Fruit fly (Drosophila melanogaster) whole organism, prepupa: Measurements from ENCODE around the gene CG31677.

Experiments
- CG10669 ChIP-seq: fragments of 200-800 bp; sonication (Bioruptor generic); optimal IDR thresholded peaks from 3 replicates; lab custom pipeline; 2018; ENCODE audit warnings: missing biosample characterization, mild to moderate bottlenecking, missing genetic modification characterization, moderate library complexity
- CG11762 ChIP-seq: fragments of 200-800 bp; sonication (Bioruptor generic); optimal IDR thresholded peaks from 3 replicates; lab custom pipeline; 2016; ENCODE audit warnings: missing biosample characterization, missing genetic modification characterization; ENCODE audit not compliant: insufficient read depth
- CG11902 ChIP-seq: fragments of 200-800 bp; sonication (Bioruptor generic); optimal IDR thresholded peaks from 3 replicates; lab custom pipeline; 2016; ENCODE audit warnings: missing biosample characterization, missing genetic modification characterization
- CG15336 ChIP-seq: fragments of 200-800 bp; sonication (Bioruptor generic); IDR thresholded peaks from 2 replicates; pipeline ENCODE4 v1.3.6; 2022; ENCODE audit warnings: missing biosample characterization, missing genetic modification characterization
- CG1621 ChIP-seq: fragments of 200-800 bp; sonication (Bioruptor generic); optimal IDR thresholded peaks from 3 replicates; lab custom pipeline; 2018; ENCODE audit warnings: missing biosample characterization, mild to moderate bottlenecking, missing genetic modification characterization
- CG16779 ChIP-seq: fragments of 200-800 bp; sonication (Bioruptor generic); optimal IDR thresholded peaks from 3 replicates; lab custom pipeline; 2017; ENCODE audit warnings: missing biosample characterization, mild to moderate bottlenecking, missing genetic modification characterization
- CG31627 ChIP-seq: fragments of 200-800 bp; sonication (Bioruptor generic); optimal IDR thresholded peaks from 3 replicates; lab custom pipeline; 2016; ENCODE audit warnings: missing biosample characterization, missing genetic modification characterization
- CG32006 ChIP-seq: fragments of 200-800 bp; sonication (Bioruptor generic); optimal IDR thresholded peaks from 3 replicates; lab custom pipeline; 2017; ENCODE audit warnings: missing biosample characterization, mild to moderate bottlenecking, missing genetic modification characterization
- CG34406 ChIP-seq: fragments of 200-800 bp; sonication (Bioruptor generic); optimal IDR thresholded peaks from 3 replicates; lab custom pipeline; 2016; ENCODE audit warnings: missing biosample characterization, missing genetic modification characterization
- CG3919 ChIP-seq: fragments of 200-800 bp; sonication (Bioruptor generic); optimal IDR thresholded peaks from 3 replicates; lab custom pipeline; 2016; ENCODE audit warnings: missing biosample characterization, missing genetic modification characterization
- CG4318 ChIP-seq: fragments of 200-800 bp; sonication (Bioruptor generic); optimal IDR thresholded peaks from 3 replicates; lab custom pipeline; 2017; ENCODE audit warnings: missing biosample characterization, mild to moderate bottlenecking, missing genetic modification characterization
- CG6163 ChIP-seq: fragments of 200-800 bp; sonication (Bioruptor generic); IDR thresholded peaks from 3 replicates; pipeline ENCODE4 v1.3.6; 2022; ENCODE audit warnings: missing biosample characterization, missing genetic modification characterization
- CG6792 ChIP-seq: fragments of 200-800 bp; sonication (Bioruptor generic); optimal IDR thresholded peaks from 3 replicates; lab custom pipeline; 2016; ENCODE audit warnings: missing biosample characterization, missing genetic modification characterization
- CG6808 ChIP-seq: fragments of 200-800 bp; sonication (Bioruptor generic); optimal IDR thresholded peaks from 3 replicates; lab custom pipeline; 2017; ENCODE audit warnings: missing biosample characterization, missing genetic modification characterization, mild to moderate bottlenecking, moderate library complexity, missing genetic modification reagents
- CG6854 ChIP-seq: fragments of 200-800 bp; sonication (Bioruptor generic); optimal IDR thresholded peaks from 2 replicates; lab custom pipeline; 2017; ENCODE audit warnings: missing biosample characterization, mild to moderate bottlenecking, missing genetic modification characterization
- CG7368 ChIP-seq: fragments of 200-800 bp; sonication (Bioruptor generic); optimal IDR thresholded peaks from 3 replicates; lab custom pipeline; 2016; ENCODE audit warnings: missing biosample characterization, missing genetic modification characterization
- CG8119 ChIP-seq: fragments of 200-800 bp; sonication (Bioruptor generic); IDR thresholded peaks from 3 replicates; pipeline ENCODE4 v1.3.6; 2022; ENCODE audit warnings: missing biosample characterization, missing genetic modification characterization
- CG8632 ChIP-seq: fragments of 200-800 bp; sonication (Bioruptor generic); optimal IDR thresholded peaks from 3 replicates; lab custom pipeline; 2016; ENCODE audit warnings: missing biosample characterization, missing genetic modification characterization
- Eip75B ChIP-seq: fragments of 200-800 bp; sonication (Bioruptor generic); optimal IDR thresholded peaks from 3 replicates; lab custom pipeline; 2016; ENCODE audit warnings: missing biosample characterization, missing genetic modification characterization
- Eip78C ChIP-seq: fragments of 200-800 bp; sonication (Bioruptor generic); peaks from one replicate; lab custom pipeline; 2016; ENCODE audit warnings: missing biosample characterization, missing genetic modification characterization
- Eip93F ChIP-seq: fragments of 200-800 bp; sonication (Bioruptor generic); optimal IDR thresholded peaks from 2 replicates; lab custom pipeline; 2016; ENCODE audit warnings: missing biosample characterization, mild to moderate bottlenecking, missing genetic modification characterization
- Ets21C ChIP-seq: fragments of 200-800 bp; sonication (Bioruptor generic); optimal IDR thresholded peaks from 3 replicates; lab custom pipeline; 2016; ENCODE audit warnings: missing biosample characterization, missing genetic modification characterization
- Gug ChIP-seq: fragments of 200-800 bp; sonication (Bioruptor generic); IDR thresholded peaks from 2 replicates; pipeline ENCODE4 v1.3.6; 2022; ENCODE audit warnings: missing biosample characterization, missing genetic modification characterization
- Lpt ChIP-seq: fragments of 200-800 bp; sonication (Bioruptor generic); optimal IDR thresholded peaks from 3 replicates; lab custom pipeline; 2016; ENCODE audit warnings: missing biosample characterization, missing genetic modification characterization
- Met ChIP-seq: fragments of 200-800 bp; sonication (Bioruptor generic); optimal IDR thresholded peaks from 3 replicates; lab custom pipeline; 2016; ENCODE audit warnings: missing biosample characterization, missing genetic modification characterization
- Sox14 ChIP-seq: fragments of 200-800 bp; sonication (Bioruptor generic); optimal IDR thresholded peaks from 3 replicates; lab custom pipeline; 2016; ENCODE audit warnings: missing biosample characterization, missing genetic modification characterization
- Sox15 ChIP-seq: fragments of 200-800 bp; sonication (Bioruptor generic); optimal IDR thresholded peaks from 3 replicates; lab custom pipeline; 2016; ENCODE audit warnings: missing biosample characterization, missing genetic modification characterization
- acj6 ChIP-seq: fragments of 200-800 bp; sonication (Bioruptor generic); optimal IDR thresholded peaks from 3 replicates; lab custom pipeline; 2016; ENCODE audit warnings: missing biosample characterization, missing genetic modification characterization
- dac ChIP-seq: fragments of 200-800 bp; sonication (Bioruptor generic); optimal IDR thresholded peaks from 2 replicates; lab custom pipeline; 2017; ENCODE audit warnings: missing biosample characterization, mild to moderate bottlenecking, missing genetic modification characterization
- dsx ChIP-seq: fragments of 200-800 bp; optimal IDR thresholded peaks from 3 replicates; lab custom pipeline; 2019; ENCODE audit warnings: missing biosample characterization, mild to moderate bottlenecking, missing genetic modification characterization, moderate library complexity; ENCODE audit not compliant: poor library complexity, severe bottlenecking
- esn ChIP-seq: fragments of 200-800 bp; sonication (Bioruptor generic); optimal IDR thresholded peaks from 2 replicates; lab custom pipeline; 2016; ENCODE audit warnings: missing biosample characterization, mild to moderate bottlenecking, missing genetic modification characterization, moderate library complexity
- fd59A ChIP-seq: fragments of 200-800 bp; sonication (Bioruptor generic); optimal IDR thresholded peaks from 2 replicates; lab custom pipeline; 2017; ENCODE audit warnings: missing biosample characterization, mild to moderate bottlenecking, missing genetic modification characterization, missing genetic modification reagents
- fd85E ChIP-seq: fragments of 200-800 bp; sonication (Bioruptor generic); optimal IDR thresholded peaks from 3 replicates; lab custom pipeline; 2016; ENCODE audit warnings: missing biosample characterization, missing genetic modification characterization
- fkh ChIP-seq: fragments of 200-800 bp; sonication (Bioruptor generic); optimal IDR thresholded peaks from 3 replicates; lab custom pipeline; 2017; ENCODE audit warnings: missing biosample characterization, mild to moderate bottlenecking, missing genetic modification characterization, moderate library complexity
- net ChIP-seq: fragments of 200-800 bp; sonication (Bioruptor generic); optimal IDR thresholded peaks from 3 replicates; lab custom pipeline; 2016; ENCODE audit warnings: missing biosample characterization, missing genetic modification characterization
- spab ChIP-seq: fragments of 200-800 bp; sonication (Bioruptor generic); optimal IDR thresholded peaks from 2 replicates; lab custom pipeline; 2017; ENCODE audit warnings: missing biosample characterization, mild to moderate bottlenecking, missing genetic modification characterization, missing genetic modification reagents
- ss ChIP-seq, 2 experiments: fragments of 200-800 bp; sonication (Bioruptor generic); optimal IDR thresholded peaks; 2 replicates in 1 of 2; 3 replicates in 1 of 2; lab custom pipeline; 2017 to 2018; ENCODE audit warnings: mild to moderate bottlenecking in 2 of 2, missing biosample characterization in 2 of 2, missing genetic modification characterization in 2 of 2, moderate library complexity in 1 of 2
- svp ChIP-seq: fragments of 200-800 bp; sonication (Bioruptor generic); peaks from one replicate; lab custom pipeline; 2016; ENCODE audit warnings: missing biosample characterization, missing genetic modification characterization
- topi ChIP-seq: fragments of 200-800 bp; sonication (Bioruptor generic); optimal IDR thresholded peaks from 3 replicates; lab custom pipeline; 2016; ENCODE audit warnings: missing biosample characterization, missing genetic modification characterization

The CG31677 gene

DNA sequence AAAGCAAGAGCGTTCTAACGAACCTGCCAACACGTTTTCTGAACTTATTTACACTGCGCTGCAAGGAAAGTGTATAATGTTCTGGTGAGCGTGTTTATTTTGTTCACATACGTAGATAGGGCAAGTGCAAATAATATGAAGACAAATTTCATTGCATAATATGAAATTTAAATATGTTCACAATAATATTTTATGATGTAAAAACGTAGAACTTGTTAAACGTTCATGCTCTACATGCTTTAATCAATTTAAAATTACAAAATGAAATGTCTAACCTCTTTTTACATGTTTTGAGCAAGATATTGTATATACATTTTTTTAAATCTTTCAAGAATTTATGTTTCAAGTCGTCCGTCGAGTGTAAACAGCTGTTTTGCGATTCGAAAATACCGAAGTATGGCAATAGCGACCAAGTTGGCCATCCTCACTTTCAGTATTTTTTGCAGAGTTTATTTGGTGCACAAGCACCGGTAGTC, 41.4 kb upstream of the CG31677 start, which contains the start of the genes phr6-4 and CG2608 (continued):
- TF ChIP-seq CG6854 (GFP tag; lab: Kevin White, UChicago) (peak; percentile 88), svp (peak; percentile 95), CG11762 (GFP tag; lab: Kevin White, UChicago) (peak; percentile 89), Lpt (GFP tag; lab: Kevin White, UChicago) (peak; percentile 91), topi (GFP tag; lab: Kevin White, UChicago) (peak; percentile 94), Eip93F (GFP tag; lab: Kevin White, UChicago) (peak; percentile 70), Met (GFP tag; lab: Kevin White, UChicago) (peak; percentile 95), Sox15 (GFP tag; lab: Kevin White, UChicago) (peak; percentile 86)

DNA sequence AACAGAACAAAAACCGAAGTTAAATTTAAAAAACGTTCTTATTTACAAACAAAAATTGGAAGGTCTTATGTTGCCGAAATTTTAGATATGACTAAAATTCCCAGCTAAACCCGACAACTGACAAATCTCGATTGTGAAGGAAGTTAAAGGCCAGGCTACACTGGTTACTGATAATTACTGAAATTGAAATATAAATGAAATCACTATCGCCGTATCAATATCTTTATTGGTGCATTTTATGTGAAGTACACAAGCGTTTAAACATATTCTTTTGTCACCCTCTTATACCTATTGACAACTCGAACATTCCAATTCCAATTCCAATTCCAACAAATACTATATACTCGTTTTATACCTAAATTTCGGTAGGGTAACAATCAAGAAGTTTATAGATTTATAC, 39.1 kb upstream of the CG31677 start, which contains the start of gene CG17470:
TSS of gene CG17470 (minus strand) at position 101 of the 400 bp plus-strand sequence.
- TF ChIP-seq CG3919 (GFP tag; lab: Kevin White, UChicago), result no peak
- no peak for TF ChIP-seq CG6808 (GFP tag; lab: Kevin White, UChicago)
- TF ChIP-seq Eip75B (GFP tag; lab: Kevin White, UChicago), result no peak
- no peak for TF ChIP-seq CG4318
- no peak for TF ChIP-seq CG31627
- TF ChIP-seq, all 60 proteins: peak for 0

DNA sequence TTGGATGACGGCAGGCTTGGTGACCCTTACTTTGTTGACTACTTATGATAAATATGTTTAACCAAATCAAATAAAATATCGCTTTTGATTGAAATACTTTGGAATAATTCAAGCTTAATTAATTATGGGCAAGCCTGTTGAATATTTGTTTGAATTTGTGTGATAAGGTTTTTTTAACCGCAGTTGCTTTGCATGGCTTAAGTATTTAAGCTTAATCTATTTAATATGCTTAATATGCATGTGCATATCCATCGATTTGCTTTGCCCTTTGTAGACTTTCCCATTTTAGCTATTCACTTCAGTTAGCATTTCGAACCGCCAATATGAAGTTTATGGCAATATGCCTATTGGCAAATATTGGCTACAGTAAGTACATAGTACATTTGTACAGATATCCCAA, 36.6 kb upstream of the CG31677 start, which contains the start of gene Sfp38D:
TSS of gene Sfp38D (plus strand) at position 301 of the 400 bp plus-strand sequence.
- no peak for TF ChIP-seq Eip93F (GFP tag; lab: Kevin White, UChicago)

DNA sequence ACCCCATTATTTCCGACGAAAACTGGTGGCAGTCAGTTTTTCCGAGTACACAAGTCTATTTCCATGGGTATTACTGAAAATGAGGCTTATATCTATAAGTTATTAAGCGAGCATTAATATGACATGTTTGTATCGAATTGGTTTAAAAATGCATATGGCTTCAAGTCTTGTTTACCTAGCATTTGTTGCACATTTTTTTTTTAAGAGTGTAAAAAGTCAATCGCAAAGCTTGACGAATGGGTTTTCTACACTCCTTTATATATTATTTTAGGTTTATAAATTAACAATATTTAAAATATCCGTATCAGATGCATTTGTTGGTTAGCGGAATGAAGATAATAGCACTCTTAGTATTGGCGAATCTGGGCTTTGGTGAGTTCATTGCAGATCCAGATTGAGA, 35.8 kb upstream of the CG31677 start, which contains the start of gene CG31680:
TSS of gene CG31680 (plus strand) at position 301 of the 400 bp plus-strand sequence.
- TF ChIP-seq Ets21C (GFP tag; lab: Kevin White, UChicago), result no peak
- TF ChIP-seq CG8632 (GFP tag; lab: Kevin White, UChicago), result no peak
- no peak for TF ChIP-seq CG6792 (GFP tag; lab: Kevin White, UChicago)
- TF ChIP-seq CG8119 (GFP tag; lab: Robert Waterston, UW), result no peak
- TF ChIP-seq CG32006, result no peak
- TF ChIP-seq Eip78C (GFP tag; lab: Kevin White, UChicago), result no peak
- TF ChIP-seq Sox15 (GFP tag; lab: Kevin White, UChicago), result no peak
- no peak for TF ChIP-seq CG34406
- no peak for TF ChIP-seq CG6808 (GFP tag; lab: Kevin White, UChicago)
- no peak for TF ChIP-seq fd59A (GFP tag; lab: Kevin White, UChicago)
- TF ChIP-seq net (GFP tag; lab: Kevin White, UChicago), result no peak
- no peak for TF ChIP-seq esn (GFP tag; lab: Kevin White, UChicago)
- TF ChIP-seq CG10669 (GFP tag; lab: Kevin White, UChicago), result no peak
- TF ChIP-seq Gug (GFP tag; lab: Robert Waterston, UW), result no peak
- no peak for TF ChIP-seq CG1621

DNA sequence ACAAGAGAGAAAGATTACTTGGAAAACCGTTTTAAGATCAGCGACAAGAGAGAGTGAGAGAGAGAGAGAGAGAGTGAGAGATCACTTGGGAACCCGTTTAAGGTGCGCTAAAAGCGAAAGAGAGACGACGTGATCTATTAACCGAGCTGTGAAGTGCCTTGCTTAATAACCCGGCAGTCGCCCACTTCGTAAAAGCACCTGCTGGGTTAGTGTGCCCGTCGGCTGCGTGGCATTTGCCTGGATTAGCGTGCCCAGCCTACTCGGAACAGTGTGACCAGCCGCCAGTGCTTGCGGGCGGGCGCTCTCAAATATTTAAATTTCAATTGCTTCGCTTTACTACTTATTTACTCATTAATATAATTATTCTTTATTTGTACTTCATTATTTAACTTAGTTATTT, 34.4 kb upstream of the CG31677 start:
- TF ChIP-seq net (GFP tag; lab: Kevin White, UChicago) (no peak), Eip78C (GFP tag; lab: Kevin White, UChicago) (peak; percentile 71), svp (peak; percentile 54), acj6 (GFP tag; lab: Kevin White, UChicago) (no peak), Ets21C (GFP tag; lab: Kevin White, UChicago) (no peak), fd59A (GFP tag; lab: Kevin White, UChicago) (no peak), ss (GFP tag; optimal IDR thresholded peaks at IDR 0.05; lab: Kevin White, UChicago) (no peak), CG3919 (GFP tag; lab: Kevin White, UChicago) (peak; percentile 12), fkh (no peak), CG1621 (peak; percentile 58), CG15336 (GFP tag; lab: Robert Waterston, UW) (no peak), CG6792 (GFP tag; lab: Kevin White, UChicago) (no peak), dsx (GFP tag; lab: Kevin White, UChicago) (no peak), CG6163 (GFP tag; lab: Robert Waterston, UW) (peak; percentile 15; the same call in 1 of the 3 replicates), CG7368 (no peak), Gug (GFP tag; lab: Robert Waterston, UW) (no peak), fd85E (GFP tag; lab: Kevin White, UChicago) (no peak), Lpt (GFP tag; lab: Kevin White, UChicago) (no peak), CG34406 (no peak), spab (no peak), CG11902 (GFP tag; lab: Kevin White, UChicago) (no peak), CG8119 (GFP tag; lab: Robert Waterston, UW) (no peak), dac (GFP tag; lab: Kevin White, UChicago) (no peak), CG16779 (tag; lab: Kevin White, UChicago) (no peak), Sox14 (GFP tag; lab: Kevin White, UChicago) (no peak)
